Worm (Caenorhabditis elegans) whole organism, young adult: ENCODE data around the gene F53B2.5.
"Not testable (repeated sequence)": the region's sequence is repeated elsewhere in the genome, so short reads cannot be mapped to it uniquely, and the experiment has no call there.

ENCODE experiments used
- B0019.2 ChIP-seq: fragments of 200-800 bp; sonication (Bioruptor generic); conservative IDR thresholded peaks from 2 replicates; pipeline ENCODE4 v1.3.6; 2022; ENCODE audit warnings: missing genetic modification reagents, missing genetic modification characterization, missing compliant biosample characterization
- B0261.1 ChIP-seq: sonication (generic microtip); optimal IDR thresholded peaks from 2 replicates; lab custom pipeline; 2016; ENCODE audit warnings: mild to moderate bottlenecking, missing genetic modification characterization, moderate library complexity, missing compliant biosample characterization
- B0336.3 ChIP-seq: fragments of 200-800 bp; sonication (Bioruptor generic); IDR thresholded peaks from 2 replicates; pipeline ENCODE4 v1.3.6; 2022; ENCODE audit warnings: missing genetic modification characterization, missing compliant biosample characterization
- C17E4.6 ChIP-seq: fragments of 200-800 bp; sonication (Bioruptor generic); IDR thresholded peaks from 2 replicates; pipeline ENCODE4 v1.3.6; 2022; ENCODE audit warnings: missing genetic modification reagents, missing genetic modification characterization, missing compliant biosample characterization
- F22D6.2 ChIP-seq: sonication (generic microtip); optimal IDR thresholded peaks from 2 replicates; lab custom pipeline; 2016; ENCODE audit warnings: mild to moderate bottlenecking, missing genetic modification characterization, missing compliant biosample characterization
- F39B2.1 ChIP-seq: fragments of 200-800 bp; sonication (Bioruptor generic); IDR thresholded peaks from 2 replicates; pipeline ENCODE4 v1.3.6; 2022; ENCODE audit warnings: missing genetic modification reagents, missing genetic modification characterization, missing compliant biosample characterization
- F57C9.4 ChIP-seq: sonication (generic microtip); optimal IDR thresholded peaks from 2 replicates; lab custom pipeline; 2017; ENCODE audit warnings: mild to moderate bottlenecking, missing genetic modification characterization, missing compliant biosample characterization
- K11D2.4 ChIP-seq: fragments of 200-800 bp; sonication (Bioruptor generic); IDR thresholded peaks from 2 replicates; pipeline ENCODE4 v1.3.6; 2022; ENCODE audit warnings: missing genetic modification reagents, missing genetic modification characterization, missing compliant biosample characterization
- K12H6.12 ChIP-seq: fragments of 200-800 bp; sonication (Bioruptor generic); optimal IDR thresholded peaks from 2 replicates; lab custom pipeline; 2018; ENCODE audit warnings: mild to moderate bottlenecking, missing genetic modification characterization, missing compliant biosample characterization
- Y53F4B.3 ChIP-seq: fragments of 200-800 bp; sonication (Bioruptor generic); IDR thresholded peaks from 2 replicates; pipeline ENCODE4 v1.3.6; 2022; ENCODE audit warnings: missing genetic modification reagents, missing genetic modification characterization, missing compliant biosample characterization
- aptf-3 ChIP-seq: fragments of 200-800 bp; sonication (Bioruptor generic); IDR thresholded peaks from 2 replicates; pipeline ENCODE4 v1.3.6; 2022; ENCODE audit warnings: missing genetic modification characterization, missing compliant biosample characterization
- atf-7 ChIP-seq: sonication (generic microtip); optimal IDR thresholded peaks from 2 replicates; lab custom pipeline; 2017; ENCODE audit warnings: mild to moderate bottlenecking, missing genetic modification characterization, missing compliant biosample characterization
- attf-5 ChIP-seq: fragments of 200-800 bp; sonication (Bioruptor generic); optimal IDR thresholded peaks from 2 replicates; lab custom pipeline; 2018; ENCODE audit warnings: mild to moderate bottlenecking, missing genetic modification characterization, missing compliant biosample characterization
- ccch-3 ChIP-seq: fragments of 200-800 bp; sonication (Bioruptor generic); optimal IDR thresholded peaks from 2 replicates; lab custom pipeline; 2018; ENCODE audit warnings: mild to moderate bottlenecking, missing genetic modification characterization, missing compliant biosample characterization
- ceh-100 ChIP-seq: fragments of 200-800 bp; sonication (Bioruptor generic); IDR thresholded peaks from 2 replicates; pipeline ENCODE4 v1.3.6; 2022; ENCODE audit warnings: missing genetic modification reagents, missing genetic modification characterization, missing compliant biosample characterization
- ceh-27 ChIP-seq: fragments of 200-800 bp; sonication (Bioruptor generic); optimal IDR thresholded peaks from 2 replicates; lab custom pipeline; 2018; ENCODE audit warnings: mild to moderate bottlenecking, missing genetic modification characterization, moderate library complexity, missing compliant biosample characterization
- ceh-58 ChIP-seq: fragments of 200-800 bp; sonication (Bioruptor generic); IDR thresholded peaks from 2 replicates; pipeline ENCODE4 v1.3.6; 2022; ENCODE audit warnings: missing genetic modification characterization, missing compliant biosample characterization
- dox-1 ChIP-seq: fragments of 200-800 bp; sonication (Bioruptor generic); IDR thresholded peaks from 2 replicates; pipeline ENCODE4 v1.3.6; 2022; ENCODE audit warnings: missing genetic modification reagents, missing genetic modification characterization, missing compliant biosample characterization
- dpl-1 ChIP-seq: fragments of 150-350 bp; optimal IDR thresholded peaks from 2 replicates; lab custom pipeline; 2014; ENCODE audit warnings: missing biosample characterization, missing genetic modification reagents, missing genetic modification characterization
- efl-1 ChIP-seq: fragments of 150-350 bp; optimal IDR thresholded peaks from 2 replicates; lab custom pipeline; 2014; ENCODE audit warnings: missing biosample characterization, missing genetic modification reagents, missing genetic modification characterization
- egl-18 ChIP-seq: fragments of 200-800 bp; sonication (Bioruptor generic); IDR thresholded peaks from 2 replicates; pipeline ENCODE4 v1.3.6; 2022; ENCODE audit warnings: missing genetic modification reagents, missing genetic modification characterization, missing compliant biosample characterization
- ets-4 ChIP-seq: fragments of 200-800 bp; sonication (Bioruptor generic); optimal IDR thresholded peaks from 2 replicates; lab custom pipeline; 2018; ENCODE audit warnings: mild to moderate bottlenecking, missing genetic modification characterization, missing compliant biosample characterization
- fkh-3 ChIP-seq: sonication (generic microtip); optimal IDR thresholded peaks from 2 replicates; lab custom pipeline; 2016; ENCODE audit warnings: mild to moderate bottlenecking, missing genetic modification characterization, missing compliant biosample characterization
- hmg-1.2 ChIP-seq: fragments of 200-800 bp; sonication (Bioruptor generic); IDR thresholded peaks from 2 replicates; pipeline ENCODE4 v1.3.6; 2022; ENCODE audit warnings: missing genetic modification reagents, missing genetic modification characterization, missing compliant biosample characterization
- hmg-20 ChIP-seq: fragments of 200-800 bp; sonication (Bioruptor generic); IDR thresholded peaks from 2 replicates; pipeline ENCODE4 v1.3.6; 2022; ENCODE audit warnings: missing genetic modification reagents, missing genetic modification characterization, missing compliant biosample characterization
- hsf-1 ChIP-seq: fragments of 200-800 bp; sonication (Bioruptor generic); IDR thresholded peaks from 2 replicates; pipeline ENCODE4 v1.3.6; 2022; ENCODE audit warnings: missing genetic modification reagents, missing genetic modification characterization, missing compliant biosample characterization
- lag-1 ChIP-seq: fragments of 200-800 bp; sonication (Bioruptor generic); IDR thresholded peaks from 2 replicates; pipeline ENCODE4 v1.3.6; 2022; ENCODE audit warnings: missing genetic modification reagents, missing genetic modification characterization, missing compliant biosample characterization
- lin-26 ChIP-seq: fragments of 200-800 bp; sonication (Bioruptor generic); IDR thresholded peaks from 2 replicates; pipeline ENCODE4 v1.3.6; 2022; ENCODE audit warnings: missing genetic modification reagents, missing genetic modification characterization, missing compliant biosample characterization
- lin-35 ChIP-seq, 3 experiments: fragments of 150-350 bp in 2 of 3; sonication (generic microtip) in 1 of 3; optimal IDR thresholded peaks; 2 replicates each; lab custom pipeline; 2014 to 2018; ENCODE audit warnings: missing biosample characterization in 3 of 3, missing genetic modification characterization in 3 of 3, missing genetic modification reagents in 3 of 3
- madf-10 ChIP-seq: sonication (generic microtip); optimal IDR thresholded peaks from 2 replicates; lab custom pipeline; 2016; ENCODE audit warnings: mild to moderate bottlenecking, missing genetic modification characterization, missing compliant biosample characterization
- nfya-1 ChIP-seq: sonication (generic microtip); optimal IDR thresholded peaks from 2 replicates; lab custom pipeline; 2017; ENCODE audit warnings: antibody characterized with exemption, missing compliant biosample characterization, missing genetic modification characterization, borderline replicate concordance; ENCODE audit not compliant: insufficient read depth
- nhr-120 ChIP-seq: fragments of 200-800 bp; sonication (Bioruptor generic); IDR thresholded peaks from 2 replicates; pipeline ENCODE4 v1.3.6; 2022; ENCODE audit warnings: missing genetic modification characterization, missing compliant biosample characterization
- nhr-80 ChIP-seq: sonication (generic microtip); optimal IDR thresholded peaks from 2 replicates; lab custom pipeline; 2016; ENCODE audit warnings: missing genetic modification characterization, missing compliant biosample characterization
- pbrm-1 ChIP-seq: fragments of 200-800 bp; sonication (Bioruptor generic); IDR thresholded peaks from 2 replicates; pipeline ENCODE4 v1.3.6; 2022; ENCODE audit warnings: missing genetic modification reagents, missing genetic modification characterization, missing compliant biosample characterization
- rcor-1 ChIP-seq: fragments of 200-800 bp; sonication (Bioruptor generic); IDR thresholded peaks from 2 replicates; pipeline ENCODE4 v1.3.6; 2022; ENCODE audit warnings: missing genetic modification reagents, missing genetic modification characterization, missing compliant biosample characterization
- sdz-38 ChIP-seq: sonication (generic microtip); optimal IDR thresholded peaks from 2 replicates; lab custom pipeline; 2016; ENCODE audit warnings: missing genotype, missing genetic modification characterization, missing compliant biosample characterization
- sptf-2 ChIP-seq: fragments of 200-800 bp; sonication (Bioruptor generic); optimal IDR thresholded peaks from 2 replicates; lab custom pipeline; 2018; ENCODE audit warnings: mild to moderate bottlenecking, missing genetic modification characterization, missing compliant biosample characterization
- tbp1 ChIP-seq: fragments of 200-800 bp; sonication (Bioruptor generic); optimal IDR thresholded peaks from 2 replicates; lab custom pipeline; 2018; ENCODE audit warnings: mild to moderate bottlenecking, missing genetic modification characterization, missing compliant biosample characterization
- xnd-1 ChIP-seq: sonication (generic microtip); optimal IDR thresholded peaks from 2 replicates; lab custom pipeline; 2016; ENCODE audit warnings: missing genotype, missing genetic modification reagents, missing genetic modification characterization, missing compliant biosample characterization
- zim-3 ChIP-seq: sonication (generic microtip); optimal IDR thresholded peaks from 2 replicates; lab custom pipeline; 2017; ENCODE audit warnings: mild to moderate bottlenecking, missing genetic modification characterization, moderate library complexity, missing compliant biosample characterization
- ztf-26 ChIP-seq: sonication (generic microtip); optimal IDR thresholded peaks from 2 replicates; lab custom pipeline; 2017; ENCODE audit warnings: missing genetic modification characterization, missing compliant biosample characterization
- ztf-6 ChIP-seq: fragments of 200-800 bp; sonication (Bioruptor generic); IDR thresholded peaks from 2 replicates; pipeline ENCODE4 v1.3.6; 2022; ENCODE audit warnings: missing genetic modification reagents, missing genetic modification characterization, missing compliant biosample characterization

F53B2.5 gene

ce11 chrIV:12527217-12527616, 3.7 kb downstream of the F53B2.5 start, which contains the start of gene F53B2.8 (continued):
- TF ChIP-seq ets-4 (GFP tag; lab: Kevin White, UChicago) (no peak), hsf-1 (GFP tag; lab: Robert Waterston, UW) (no peak)

ce11 chrIV:12525409-12525808, 5.5 kb downstream of the F53B2.5 start, which contains the start of gene eak-4:
eak-4 (minus strand) TSS chrIV:12525509.
- TF ChIP-seq lin-26 (GFP tag; lab: Robert Waterston, UW) (no peak), lag-1 (GFP tag; lab: Robert Waterston, UW) (no peak), hmg-1.2 (no peak), ceh-58 (GFP tag; lab: Robert Waterston, UW) (no peak), K11D2.4 (GFP tag; lab: Robert Waterston, UW) (no peak), lin-35 (GFP tag; optimal IDR thresholded peaks at IDR 0.05; lab: Kevin White, UChicago) (no peak), nfya-1 (tag; lab: Kevin White, UChicago) (no peak), fkh-3 (tag; lab: Kevin White, UChicago) (no peak)

DNA sequence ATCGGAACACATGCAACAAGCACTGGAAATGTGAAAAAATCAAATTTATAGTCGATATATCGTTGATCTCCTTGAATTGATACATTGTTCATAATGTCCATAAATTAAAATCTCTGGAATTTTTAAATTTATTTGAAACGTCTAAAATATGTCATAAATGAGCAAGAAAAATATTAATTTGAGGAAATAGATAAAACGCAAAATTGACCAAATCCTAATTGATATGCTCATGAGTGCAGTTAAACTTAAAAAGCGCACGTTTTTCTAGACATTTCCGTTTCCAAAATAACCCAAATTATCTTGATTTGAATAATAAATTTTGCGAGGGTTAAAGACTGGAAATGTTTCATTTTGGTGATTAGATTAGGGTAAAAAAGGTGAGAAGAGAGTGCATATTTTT, 8.4 kb downstream of the F53B2.5 start, which contains the start of gene sru-13:
sru-13 (minus strand) TSS at position 101 of the 400 bp plus-strand sequence.
- TF ChIP-seq egl-18 (GFP tag; lab: Robert Waterston, UW) (no peak), atf-7 (tag; lab: Kevin White, UChicago) (no peak), dox-1 (GFP tag; lab: Robert Waterston, UW) (no peak), B0019.2 (GFP tag; lab: Robert Waterston, UW) (no peak), attf-5 (GFP tag; lab: Kevin White, UChicago) (no peak), nhr-120 (GFP tag; lab: Robert Waterston, UW) (no peak), ccch-3 (no peak)

DNA sequence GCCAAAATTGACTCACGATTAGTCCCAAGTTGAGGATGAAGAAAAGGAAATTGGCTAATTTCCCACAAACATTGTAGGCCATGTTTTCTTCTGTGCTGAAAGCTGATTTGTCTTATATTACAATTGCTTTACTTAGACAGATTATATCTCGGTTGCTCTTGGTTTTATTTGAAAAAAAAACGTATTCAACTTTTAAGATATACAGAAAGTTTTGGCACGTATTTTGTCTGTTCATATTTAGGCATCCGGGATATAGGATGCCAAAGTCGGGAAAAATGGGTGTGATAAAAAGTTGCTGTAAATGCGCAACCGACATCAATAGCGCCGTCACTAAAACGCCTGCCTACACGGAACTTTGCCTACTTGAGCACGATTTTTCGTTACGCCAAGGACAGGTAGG, 10.8 kb downstream of the F53B2.5 start, which contains the start of gene tsp-4:
tsp-4 (minus strand) TSS at position 101 of the 400 bp plus-strand sequence.
- TF ChIP-seq ceh-100 (GFP tag; lab: Robert Waterston, UW) = no peak
- no peak for TF ChIP-seq F39B2.1 (GFP tag; lab: Robert Waterston, UW)
- no peak for TF ChIP-seq sptf-2
- TF ChIP-seq rcor-1 = no peak
- no peak for TF ChIP-seq efl-1
- no peak for TF ChIP-seq madf-10 (tag; lab: Kevin White, UChicago)
- TF ChIP-seq zim-3 (tag; lab: Kevin White, UChicago) = no peak

- not testable (repeated sequence) for TF ChIP-seq K12H6.12 (tag; lab: Kevin White, UChicago); aptf-3 (GFP tag; lab: Robert Waterston, UW); tbp1 (GFP tag; lab: Kevin White, UChicago)
Measured at ce11 chrIV:12505397-12505796, 25.6 kb downstream of the F53B2.5 start, which contains the start of gene sru-17. sru-17 (plus strand) TSS chrIV:12505697.

- TF ChIP-seq pbrm-1 (GFP tag; lab: Robert Waterston, UW) (no peak), ceh-27 (GFP tag; lab: Kevin White, UChicago) (no peak), ztf-6 (GFP tag; lab: Robert Waterston, UW) (no peak), C17E4.6 (GFP tag; lab: Robert Waterston, UW) (no peak), F22D6.2 (no peak), B0336.3 (GFP tag; lab: Robert Waterston, UW) (no peak), dpl-1 (no peak), xnd-1 (tag; lab: Kevin White, UChicago) (no peak), nhr-80 (tag; lab: Kevin White, UChicago) (no peak), F39B2.1 (GFP tag; lab: Robert Waterston, UW) (no peak), hmg-20 (no peak), ztf-26 (tag; lab: Kevin White, UChicago) (no peak), Y53F4B.3 (GFP tag; lab: Robert Waterston, UW) (no peak), F57C9.4 (no peak), B0261.1 (tag; lab: Kevin White, UChicago) (no peak), sdz-38 (no peak)
Measured at ce11 chrIV:12501956-12502355, 29.0 kb downstream of the F53B2.5 start, which contains the start of gene sru-18. sru-18 (plus strand) TSS chrIV:12502256.
